Worm (Caenorhabditis elegans) whole organism, L1 larva: ENCODE results near the gene F53B2.8.

Experiments
- Y116A8C.19 ChIP-seq: sonication (generic microtip); optimal IDR thresholded peaks from 2 replicates; lab custom pipeline; 2016; ENCODE audit warnings: missing compliant biosample characterization, missing genetic modification characterization, borderline replicate concordance
- ama-1 ChIP-seq: fragments of 150-350 bp; optimal IDR thresholded peaks from 2 replicates; lab custom pipeline; 2014
- ces-1 ChIP-seq: fragments of 150-350 bp; optimal IDR thresholded peaks from 2 replicates; lab custom pipeline; 2014; ENCODE audit warnings: missing biosample characterization, missing genetic modification reagents, missing genetic modification characterization
- dpl-1 ChIP-seq, 3 experiments: fragments of 150-350 bp in 2 of 3; sonication (generic microtip) in 1 of 3; optimal IDR thresholded peaks; 2 replicates each; lab custom pipeline; 2014 to 2017; ENCODE audit warnings: missing biosample characterization in 3 of 3, missing genetic modification characterization in 3 of 3, missing genetic modification reagents in 3 of 3
- fkh-10 ChIP-seq: sonication (generic microtip); optimal IDR thresholded peaks from 2 replicates; lab custom pipeline; 2017; ENCODE audit warnings: missing biosample characterization, missing genetic modification reagents, missing genetic modification characterization
- hlh-17 ChIP-seq: fragments of 200-800 bp; sonication (Bioruptor generic); optimal IDR thresholded peaks from 2 replicates; lab custom pipeline; 2018; ENCODE audit warnings: missing genetic modification characterization, mild to moderate bottlenecking, missing compliant biosample characterization, moderate library complexity, borderline replicate concordance
- irx-1 ChIP-seq: sonication (generic microtip); optimal IDR thresholded peaks from 2 replicates; lab custom pipeline; 2016; ENCODE audit warnings: missing genetic modification characterization, missing compliant biosample characterization
- lsy-2 ChIP-seq, 2 experiments: fragments of 150-350 bp; optimal IDR thresholded peaks; 2 replicates each; lab custom pipeline; 2014; ENCODE audit warnings: missing biosample characterization in 2 of 2, missing genetic modification characterization in 2 of 2
- mdl-1 ChIP-seq, 2 experiments: fragments of 150-350 bp; optimal IDR thresholded peaks; 2 replicates each; lab custom pipeline; 2014 to 2017; ENCODE audit warnings: missing biosample characterization in 2 of 2, missing genetic modification characterization in 2 of 2, inconsistent platforms in 1 of 2
- nhr-237 ChIP-seq: fragments of 150-350 bp; optimal IDR thresholded peaks from 2 replicates; lab custom pipeline; 2014; ENCODE audit warnings: missing biosample characterization, missing genetic modification characterization
- nhr-28 ChIP-seq: fragments of 150-350 bp; optimal IDR thresholded peaks from 2 replicates; lab custom pipeline; 2014; ENCODE audit warnings: missing biosample characterization, missing genetic modification characterization
- skn-1 ChIP-seq: fragments of 150-350 bp; optimal IDR thresholded peaks from 2 replicates; lab custom pipeline; 2014; ENCODE audit warnings: missing biosample characterization, missing genetic modification characterization
- snpc-4 ChIP-seq: fragments of 150-350 bp; optimal IDR thresholded peaks from 2 replicates; lab custom pipeline; 2014; ENCODE audit warnings: missing biosample characterization, missing genetic modification characterization
- unc-86 ChIP-seq: sonication (generic microtip); optimal IDR thresholded peaks from 2 replicates; lab custom pipeline; 2016; ENCODE audit warnings: missing genetic modification characterization, missing compliant biosample characterization

DNA sequence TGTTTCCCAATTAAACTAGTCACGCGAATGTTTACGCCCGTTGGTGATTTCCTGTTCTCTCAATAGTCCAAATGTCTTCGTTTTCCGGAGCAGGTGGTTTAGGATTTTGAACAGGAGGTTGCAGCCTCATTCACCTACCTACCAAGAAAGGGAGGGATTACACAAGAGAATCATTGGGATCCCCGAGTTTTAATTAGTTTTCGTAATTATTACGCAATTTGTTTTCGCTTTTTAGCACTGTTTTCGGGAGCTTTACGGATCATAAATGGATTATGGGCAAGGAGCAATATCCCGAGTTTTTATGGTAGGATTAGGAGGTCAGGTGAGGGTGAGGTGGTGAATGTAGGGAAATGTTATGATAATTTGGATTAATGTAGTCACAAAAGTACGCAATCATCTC, 18.7 kb upstream of the F53B2.8 start:
- TF ChIP-seq mdl-1 (tag; optimal IDR thresholded peaks at IDR 0.05; lab: Kevin White, UChicago) (no peak), snpc-4 (no peak), nhr-28 (tag; lab: Kevin White, UChicago) (no peak), dpl-1 (GFP tag; optimal IDR thresholded peaks at IDR 0.05; lab: Kevin White, UChicago) (no peak), ama-1 (no peak), hlh-17 (GFP tag; lab: Kevin White, UChicago) (no peak), ces-1 (GFP tag; lab: Kevin White, UChicago) (no peak), Y116A8C.19 (no peak), fkh-10 (GFP tag; lab: Kevin White, UChicago) (no peak), lsy-2 (tag; optimal IDR thresholded peaks at IDR 0.05; lab: Kevin White, UChicago) (no peak), nhr-237 (tag; lab: Kevin White, UChicago) (no peak), irx-1 (tag; lab: Kevin White, UChicago) (no peak), skn-1 (tag; lab: Kevin White, UChicago) (no peak), unc-86 (tag; lab: Kevin White, UChicago) (no peak)
